Worm (Caenorhabditis elegans) whole organism, L4 larva: Measurements from ENCODE around the gene hic-1.

ENCODE experiments used
- Y105C5A.15 ChIP-seq: fragments of 200-800 bp; sonication (Bioruptor generic); IDR thresholded peaks from 2 replicates; pipeline ENCODE4 v1.3.6; 2022; ENCODE audit warnings: missing genetic modification characterization, missing compliant biosample characterization
- ceh-28 ChIP-seq: fragments of 150-350 bp; optimal IDR thresholded peaks from 2 replicates; lab custom pipeline; 2014; ENCODE audit warnings: missing biosample characterization, missing genetic modification reagents, missing genetic modification characterization
- ceh-32 ChIP-seq: sonication (generic microtip); optimal IDR thresholded peaks from 2 replicates; lab custom pipeline; 2016; ENCODE audit warnings: mild to moderate bottlenecking, missing genetic modification characterization, missing compliant biosample characterization; ENCODE audit not compliant: poor library complexity
- daf-16 ChIP-seq, 3 experiments: sonication (generic microtip); optimal IDR thresholded peaks; 2 replicates each; lab custom pipeline; 2016 to 2017; ENCODE audit warnings: missing genetic modification characterization in 3 of 3, missing genetic modification reagents in 3 of 3, mild to moderate bottlenecking in 2 of 3, missing compliant biosample characterization in 2 of 3, missing biosample characterization in 1 of 3, moderate library complexity in 1 of 3
- daf-19 ChIP-seq: fragments of 200-800 bp; sonication (Bioruptor generic); conservative IDR thresholded peaks from 2 replicates; pipeline ENCODE4 v1.3.6; 2022; ENCODE audit warnings: missing genetic modification characterization, missing compliant biosample characterization
- daf-8 ChIP-seq: fragments of 200-800 bp; sonication (Bioruptor generic); IDR thresholded peaks from 2 replicates; pipeline ENCODE4 v1.3.6; 2022; ENCODE audit warnings: missing genetic modification characterization, missing compliant biosample characterization
- dpl-1 ChIP-seq: fragments of 150-350 bp; optimal IDR thresholded peaks from 2 replicates; lab custom pipeline; 2014; ENCODE audit warnings: missing biosample characterization, missing genetic modification reagents, missing genetic modification characterization
- dve-1 ChIP-seq: sonication (generic microtip); optimal IDR thresholded peaks from 2 replicates; lab custom pipeline; 2017; ENCODE audit warnings: antibody characterized with exemption, mild to moderate bottlenecking, missing genetic modification characterization, missing compliant biosample characterization; ENCODE audit not compliant: insufficient read depth
- hlh-30 ChIP-seq: sonication (generic microtip); optimal IDR thresholded peaks from 2 replicates; lab custom pipeline; 2017; ENCODE audit warnings: antibody characterized with exemption, mild to moderate bottlenecking, missing genetic modification characterization, missing compliant biosample characterization; ENCODE audit not compliant: insufficient read depth
- hmg-1.1 ChIP-seq: fragments of 200-800 bp; sonication (Bioruptor generic); IDR thresholded peaks from 2 replicates; pipeline ENCODE4 v1.3.6; 2022; ENCODE audit warnings: missing genetic modification reagents, missing genetic modification characterization, missing compliant biosample characterization
- lir-3 ChIP-seq: sonication (generic microtip); optimal IDR thresholded peaks from 2 replicates; lab custom pipeline; 2016; ENCODE audit warnings: mild to moderate bottlenecking, missing genetic modification characterization, missing compliant biosample characterization
- rbr-2 ChIP-seq: sonication (generic microtip); optimal IDR thresholded peaks from 2 replicates; lab custom pipeline; 2016; ENCODE audit warnings: missing genotype, missing genetic modification characterization, missing compliant biosample characterization
- sdz-12 ChIP-seq: fragments of 200-800 bp; sonication (Bioruptor generic); optimal IDR thresholded peaks from 2 replicates; lab custom pipeline; 2018; ENCODE audit warnings: mild to moderate bottlenecking, missing genetic modification characterization, missing compliant biosample characterization
- spr-3 ChIP-seq: fragments of 200-800 bp; sonication (Bioruptor generic); optimal IDR thresholded peaks from 2 replicates; lab custom pipeline; 2018; ENCODE audit warnings: mild to moderate bottlenecking, missing genetic modification characterization, missing compliant biosample characterization
- tag-97 ChIP-seq: fragments of 200-800 bp; sonication (Bioruptor generic); IDR thresholded peaks from 2 replicates; pipeline ENCODE4 v1.3.6; 2022; ENCODE audit warnings: missing genetic modification characterization, missing compliant biosample characterization
- vab-7 ChIP-seq: fragments of 200-800 bp; sonication (Bioruptor generic); IDR thresholded peaks from 2 replicates; pipeline ENCODE4 v1.3.6; 2022; ENCODE audit warnings: missing genetic modification reagents, missing genetic modification characterization, missing compliant biosample characterization
- zfp-3 ChIP-seq: fragments of 200-800 bp; sonication (Bioruptor generic); conservative IDR thresholded peaks from 2 replicates; pipeline ENCODE4 v1.3.6; 2022; ENCODE audit warnings: missing genetic modification reagents, missing genetic modification characterization, missing compliant biosample characterization

hic-1 gene

DNA sequence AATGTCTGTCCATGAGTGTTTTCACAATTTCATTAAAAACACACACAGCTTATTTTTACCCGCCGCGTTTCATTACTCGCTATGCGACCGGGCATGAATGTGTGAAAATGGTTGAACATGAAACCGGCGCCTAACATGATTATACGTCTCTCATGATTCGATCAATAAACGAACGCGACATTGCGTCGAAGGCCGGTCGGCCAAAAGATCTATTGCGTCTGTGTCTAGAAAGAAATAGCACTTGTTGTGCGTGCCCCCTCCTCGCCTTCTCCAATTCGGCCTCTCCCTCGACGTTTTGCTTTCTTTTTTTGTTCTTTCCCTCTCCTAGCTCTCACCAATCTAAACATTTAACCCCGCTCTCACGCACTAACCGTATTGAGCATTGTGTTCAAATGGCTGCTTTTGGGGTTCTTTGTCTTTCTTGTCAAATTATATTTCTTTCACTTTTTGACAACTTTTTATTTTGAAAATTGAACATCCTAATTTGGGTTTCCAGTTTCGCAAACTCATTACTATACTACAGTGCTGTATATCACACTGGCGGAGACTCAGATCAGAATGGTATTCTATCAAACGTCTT is 47.5 kb downstream of the hic-1 start (continued):
- TF ChIP-seq daf-16 (GFP tag; optimal IDR thresholded peaks at IDR 0.05; lab: Kevin White, UChicago) = no peak
- TF ChIP-seq daf-16 (tag; optimal IDR thresholded peaks at IDR 0.05; lab: Kevin White, UChicago) = peak; percentile 34
- TF ChIP-seq sdz-12 (GFP tag; lab: Kevin White, UChicago) = no peak
- TF ChIP-seq ceh-32 (tag; lab: Kevin White, UChicago) = no peak
- TF ChIP-seq ceh-28 = peak; percentile 4
- no peak for TF ChIP-seq rbr-2 (tag; lab: Kevin White, UChicago)
- TF ChIP-seq daf-19 (GFP tag; lab: Robert Waterston, UW) = no peak
- no peak for TF ChIP-seq vab-7 (GFP tag; lab: Robert Waterston, UW)
- TF ChIP-seq hmg-1.1 (GFP tag; lab: Robert Waterston, UW) = peak; percentile 37; the same call in 1 of the 2 replicates
- no peak for TF ChIP-seq spr-3
- TF ChIP-seq tag-97 = no peak
- no peak for TF ChIP-seq dpl-1 (GFP tag; lab: Kevin White, UChicago)
- no peak for TF ChIP-seq zfp-3
- peak; percentile 25 for TF ChIP-seq dve-1 (tag; lab: Kevin White, UChicago)
- TF ChIP-seq daf-8 (GFP tag; lab: Robert Waterston, UW) = no peak
- TF ChIP-seq hlh-30 = peak; percentile 33
- TF ChIP-seq lir-3 (tag; lab: Kevin White, UChicago) = no peak
- no peak for TF ChIP-seq Y105C5A.15
